Worm (Caenorhabditis elegans): ENCODE measurements around the gene mcu-1.

The mcu-1 gene

ce11 chrIV:5939122-5939521 lies at the start of gene mcu-1:
TSS of gene mcu-1 (minus strand) at chrIV:5939230.
- TF ChIP-seq B0035.1 (tag; optimal IDR thresholded peaks at IDR 0.05) (no peak), akir-1 (GFP tag; optimal IDR thresholded peaks at IDR 0.05) (no peak), him-1 (tag; optimal IDR thresholded peaks at IDR 0.05) (no peak), nhr-80 (tag; optimal IDR thresholded peaks at IDR 0.05) (peak; percentile 9), nfya-2 (GFP tag; IDR thresholded peaks at IDR 0.05) (no peak), lin-40 (tag; optimal IDR thresholded peaks at IDR 0.05) (peak; percentile 12), K12H6.12 (tag; optimal IDR thresholded peaks at IDR 0.05) (no peak), unc-62 (GFP tag; optimal IDR thresholded peaks at IDR 0.05) (no peak), let-607 (tag; optimal IDR thresholded peaks at IDR 0.05) (peak in 1 of 2 experiments; percentile 27)

- peak; percentile 61 for TF ChIP-seq zfh-2 (GFP tag; conservative IDR thresholded peaks at IDR 0.05)
- no peak for TF ChIP-seq sptf-2 (GFP tag; optimal IDR thresholded peaks at IDR 0.05)
Observed at ce11 chrIV:5986829-5987228, 47.8 kb upstream of the mcu-1 start.

ce11 chrIV:5985823-5986222 lies 46.8 kb upstream of the mcu-1 start:
- TF ChIP-seq T07F8.4 (tag; optimal IDR thresholded peaks at IDR 0.05) (no peak), egl-18 (GFP tag; IDR thresholded peaks at IDR 0.05) (no peak), mxl-1 (tag; optimal IDR thresholded peaks at IDR 0.05) (no peak), zim-3 (tag; optimal IDR thresholded peaks at IDR 0.05) (no peak), ceh-79 (tag; optimal IDR thresholded peaks at IDR 0.05) (no peak), F33H1.4 (GFP tag; IDR thresholded peaks at IDR 0.05) (no peak), Y53G8AR.9 (GFP tag; conservative IDR thresholded peaks at IDR 0.05) (peak; percentile 53; the same call in 1 of the 2 replicates), die-1 (tag; optimal IDR thresholded peaks at IDR 0.05) (no peak), egrh-3 (GFP tag; IDR thresholded peaks at IDR 0.05) (peak; percentile 46; the same call in 1 of the 2 replicates), dpl-1 (GFP tag; optimal IDR thresholded peaks at IDR 0.05) (no peak), zfh-2 (GFP tag; conservative IDR thresholded peaks at IDR 0.05) (peak; percentile 57), dpff-1 (tag; optimal IDR thresholded peaks at IDR 0.05) (no peak), hlh-26 (GFP tag; conservative IDR thresholded peaks at IDR 0.05) (no peak), ets-4 (GFP tag; optimal IDR thresholded peaks at IDR 0.05) (no peak), tbp1 (GFP tag; optimal IDR thresholded peaks at IDR 0.05) (no peak), mes-4 (tag; optimal IDR thresholded peaks at IDR 0.05) (no peak), cebp-2 (GFP tag; IDR thresholded peaks at IDR 0.05) (no peak), efl-1 (GFP tag; optimal IDR thresholded peaks at IDR 0.05) (no peak), B0035.1 (tag; optimal IDR thresholded peaks at IDR 0.05) (no peak), madf-3 (GFP tag; IDR thresholded peaks at IDR 0.05) (0 out of 2 replicates have a peak, but pooled peaks have one; percentile 11), tbx-9 (tag; optimal IDR thresholded peaks at IDR 0.05; ENCODE audit: borderline replicate concordance) (no peak), ccch-3 (GFP tag; optimal IDR thresholded peaks at IDR 0.05) (no peak), nfya-1 (tag; optimal IDR thresholded peaks at IDR 0.05; ENCODE audit: borderline replicate concordance, insufficient read depth) (no peak), nfyb-1 (GFP tag; IDR thresholded peaks at IDR 0.05) (no peak), rec-8 (tag; optimal IDR thresholded peaks at IDR 0.05) (no peak), nhr-90 (tag; optimal IDR thresholded peaks at IDR 0.05) (no peak), mcd-1 (GFP tag; IDR thresholded peaks at IDR 0.05) (0 out of 2 replicates have a peak, but pooled peaks have one; percentile 7), sdz-38 (tag; optimal IDR thresholded peaks at IDR 0.05) (no peak), ekl-4 (GFP tag; IDR thresholded peaks at IDR 0.05) (no peak), attf-5 (GFP tag; optimal IDR thresholded peaks at IDR 0.05) (no peak), hrde-1 (tag; optimal IDR thresholded peaks at IDR 0.05; ENCODE audit: borderline replicate concordance) (no peak), lsl-1 (GFP tag; optimal IDR thresholded peaks at IDR 0.05) (no peak), sptf-2 (GFP tag; optimal IDR thresholded peaks at IDR 0.05) (no peak), hmg-1.2 (GFP tag; IDR thresholded peaks at IDR 0.05) (no peak), pbrm-1 (GFP tag; IDR thresholded peaks at IDR 0.05) (no peak), nfya-2 (GFP tag; IDR thresholded peaks at IDR 0.05) (no peak), bed-1 (GFP tag; IDR thresholded peaks at IDR 0.05) (no peak), ztf-18 (tag; optimal IDR thresholded peaks at IDR 0.05) (no peak)
